Fruit fly (Drosophila melanogaster) whole organism, wandering third instar larva: ENCODE measurements around the gene upd2.
A peak's percentile ranks its signal among the peaks of the same experiment; 100 is the strongest.

Source experiments
- br ChIP-seq: fragments of 200-800 bp; sonication (Bioruptor generic); optimal IDR thresholded peaks from 2 replicates; lab custom pipeline; 2016; ENCODE audit warnings: missing biosample characterization, missing genetic modification characterization
- psq ChIP-seq: fragments of 200-800 bp; sonication (Bioruptor generic); optimal IDR thresholded peaks from 3 replicates; lab custom pipeline; 2017; ENCODE audit warnings: missing biosample characterization, mild to moderate bottlenecking, missing genetic modification characterization, moderate library complexity

DNA sequence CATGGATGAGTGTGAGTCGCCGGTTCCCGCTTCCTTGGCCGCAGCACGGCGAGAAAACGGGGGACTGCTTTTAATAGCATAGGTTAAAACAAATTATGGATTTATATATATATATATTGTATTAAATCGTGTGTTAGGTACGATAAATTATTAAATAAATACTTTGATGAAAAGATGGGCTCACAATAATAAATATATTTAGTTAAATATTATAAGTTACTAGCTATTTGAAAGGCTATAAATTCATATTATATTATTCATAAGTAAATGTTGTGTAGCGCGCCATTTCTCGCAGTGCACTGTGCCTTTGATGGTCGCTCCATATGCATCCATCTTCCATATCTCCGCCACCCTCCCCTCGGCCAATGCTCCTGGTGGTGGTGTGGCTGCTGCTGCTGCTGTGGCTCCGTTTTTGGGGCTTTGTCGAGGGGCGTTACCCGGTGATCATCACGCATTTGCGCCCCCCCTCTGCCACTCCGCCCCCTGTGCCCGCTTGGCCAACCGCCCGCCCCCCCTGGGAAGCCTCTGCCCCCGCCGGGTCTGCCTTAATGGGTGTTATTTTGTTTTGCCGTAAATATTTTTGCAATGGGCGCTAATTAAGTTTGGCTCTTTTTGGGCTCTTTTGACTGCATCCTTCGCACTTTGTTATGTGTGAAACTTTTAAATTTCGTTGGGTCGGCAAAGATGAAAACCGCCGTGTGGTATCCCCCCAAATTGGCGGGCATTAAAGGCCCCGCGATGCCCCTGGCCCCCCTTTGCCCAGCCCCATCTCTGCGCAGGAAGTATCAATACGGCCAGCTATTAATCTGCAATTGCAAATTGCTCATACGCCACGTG is 30.3 kb upstream of the upd2 start:
- no peak for TF ChIP-seq br (GFP tag; lab: Kevin White, UChicago)
- TF ChIP-seq psq (GFP tag; lab: Kevin White, UChicago) = peak; percentile 53
